Worm (Caenorhabditis elegans): ENCODE results near the gene pam-1.

pam-1 gene

ce11 chrIV:7512617-7513233, 37.9 kb downstream of the pam-1 start, which contains the start of the genes plc-4 and R05G6.4:
TSS of gene plc-4 (minus strand) at chrIV:7512667.
TSS of gene R05G6.4 (plus strand) at chrIV:7513233.
- TF ChIP-seq R02D3.7 (tag; optimal IDR thresholded peaks at IDR 0.05), result peak; percentile 81
- peak; percentile 40 for TF ChIP-seq gmeb-1 (tag; optimal IDR thresholded peaks at IDR 0.05)
- TF ChIP-seq ztf-11 (tag; optimal IDR thresholded peaks at IDR 0.05), result no peak
- TF ChIP-seq crh-2 (tag; optimal IDR thresholded peaks at IDR 0.05), result peak; percentile 39
- TF ChIP-seq elt-1 (tag; optimal IDR thresholded peaks at IDR 0.05), result no peak
- TF ChIP-seq nhr-25 (tag; optimal IDR thresholded peaks at IDR 0.05), result peak; percentile 18
- TF ChIP-seq C34F6.9 (tag; optimal IDR thresholded peaks at IDR 0.05), result peak; percentile 61
- TF ChIP-seq F13H6.1 (tag; optimal IDR thresholded peaks at IDR 0.05), result peak; percentile 11
- no peak for TF ChIP-seq peb-1 (tag; optimal IDR thresholded peaks at IDR 0.05)
- peak in 1 of 2 experiments; percentile 55 for TF ChIP-seq lsy-2 (tag; optimal IDR thresholded peaks at IDR 0.05)
- peak; percentile 65 for TF ChIP-seq nhr-129 (tag; optimal IDR thresholded peaks at IDR 0.05)
- peak; percentile 49 for TF ChIP-seq unc-55 (GFP tag; optimal IDR thresholded peaks at IDR 0.05)

- TF ChIP-seq sem-4 (tag; optimal IDR thresholded peaks at IDR 0.05) (no peak), unc-39 (tag; optimal IDR thresholded peaks at IDR 0.05) (no peak), nhr-11 (tag; optimal IDR thresholded peaks at IDR 0.05) (no peak), nhr-6 (tag; optimal IDR thresholded peaks at IDR 0.05) (no peak), nhr-10 (tag; optimal IDR thresholded peaks at IDR 0.05) (no peak), lin-39 (tag; optimal IDR thresholded peaks at IDR 0.05) (no peak), mdl-1 (tag; optimal IDR thresholded peaks at IDR 0.05) (no peak), lsy-2 (tag; optimal IDR thresholded peaks at IDR 0.05) (no peak), unc-62 (GFP tag; optimal IDR thresholded peaks at IDR 0.05) (no peak), ztf-4 (tag; optimal IDR thresholded peaks at IDR 0.05) (no peak), nhr-23 (tag; optimal IDR thresholded peaks at IDR 0.05) (no peak)
These were observed 39.8 kb downstream of the pam-1 start for ce11 chrIV:7510829-7511228.

- TF ChIP-seq ceh-16 (tag; optimal IDR thresholded peaks at IDR 0.05), result no peak
- peak in 1 of 2 experiments; percentile 87 for TF ChIP-seq lsy-2 (tag; optimal IDR thresholded peaks at IDR 0.05)
These were observed 41.8 kb downstream of the pam-1 start for ce11 chrIV:7508850-7509249.

- TF ChIP-seq mdl-1 (tag; optimal IDR thresholded peaks at IDR 0.05), result peak; percentile 16 to 61
- no peak for TF ChIP-seq nhr-12 (tag; optimal IDR thresholded peaks at IDR 0.05)
- no peak for TF ChIP-seq ztf-11 (tag; optimal IDR thresholded peaks at IDR 0.05)
- peak; percentile 57 for TF ChIP-seq lin-11 (tag; optimal IDR thresholded peaks at IDR 0.05)
- no peak for TF ChIP-seq alr-1 (tag; optimal IDR thresholded peaks at IDR 0.05)
- TF ChIP-seq nhr-77 (tag; optimal IDR thresholded peaks at IDR 0.05), result no peak
- peak; percentile 80 for TF ChIP-seq ama-1 (optimal IDR thresholded peaks at IDR 0.05)
- TF ChIP-seq crh-2 (tag; optimal IDR thresholded peaks at IDR 0.05), result peak; percentile 92
- TF ChIP-seq sma-3 (GFP tag; optimal IDR thresholded peaks at IDR 0.05), result peak; percentile 86
- no peak for TF ChIP-seq mbf-1 (tag; optimal IDR thresholded peaks at IDR 0.05)
- TF ChIP-seq blmp-1 (tag; optimal IDR thresholded peaks at IDR 0.05; ENCODE audit: insufficient read depth), result peak; percentile 57
- TF ChIP-seq snpc-4 (tag; optimal IDR thresholded peaks at IDR 0.05), result peak; percentile 44
- TF ChIP-seq lin-39 (tag; optimal IDR thresholded peaks at IDR 0.05), result no peak
- TF ChIP-seq nhr-23 (tag; optimal IDR thresholded peaks at IDR 0.05), result no peak
- TF ChIP-seq skn-1 (tag; optimal IDR thresholded peaks at IDR 0.05), result no peak
- no peak for TF ChIP-seq aly-2 (tag; optimal IDR thresholded peaks at IDR 0.05)
- TF ChIP-seq nhr-21 (tag; optimal IDR thresholded peaks at IDR 0.05), result peak; percentile 74
- TF ChIP-seq elt-3 (tag; optimal IDR thresholded peaks at IDR 0.05), result no peak
- TF ChIP-seq lsy-2 (tag; optimal IDR thresholded peaks at IDR 0.05), result peak; percentile 49 to 86
- peak; percentile 81 for TF ChIP-seq F13H6.1 (tag; optimal IDR thresholded peaks at IDR 0.05)
- peak; percentile 25 for TF ChIP-seq nhr-6 (tag; optimal IDR thresholded peaks at IDR 0.05)
- no peak for TF ChIP-seq nhr-10 (tag; optimal IDR thresholded peaks at IDR 0.05)
- no peak for TF ChIP-seq ceh-82 (tag; optimal IDR thresholded peaks at IDR 0.05)
- TF ChIP-seq gmeb-1 (tag; optimal IDR thresholded peaks at IDR 0.05), result peak; percentile 89
- TF ChIP-seq mab-5 (tag; optimal IDR thresholded peaks at IDR 0.05), result no peak
- no peak for TF ChIP-seq nhr-11 (tag; optimal IDR thresholded peaks at IDR 0.05)
- peak; percentile 27 for TF ChIP-seq ceh-16 (tag; optimal IDR thresholded peaks at IDR 0.05)
- TF ChIP-seq egl-27 (tag; optimal IDR thresholded peaks at IDR 0.05), result peak; percentile 42
- TF ChIP-seq fos-1 (tag; optimal IDR thresholded peaks at IDR 0.05), result peak; percentile 88
- TF ChIP-seq unc-55 (GFP tag; optimal IDR thresholded peaks at IDR 0.05), result peak; percentile 85
- no peak for TF ChIP-seq R02D3.7 (tag; optimal IDR thresholded peaks at IDR 0.05)
- peak; percentile 77 for TF ChIP-seq C34F6.9 (tag; optimal IDR thresholded peaks at IDR 0.05)
- peak; percentile 80 for TF ChIP-seq lin-13 (GFP tag; optimal IDR thresholded peaks at IDR 0.05)
- TF ChIP-seq zag-1 (tag; optimal IDR thresholded peaks at IDR 0.05), result peak; percentile 70
- TF ChIP-seq sem-4 (tag; optimal IDR thresholded peaks at IDR 0.05), result peak; percentile 42
- TF ChIP-seq ztf-4 (tag; optimal IDR thresholded peaks at IDR 0.05), result peak; percentile 51
- TF ChIP-seq nhr-129 (tag; optimal IDR thresholded peaks at IDR 0.05), result peak; percentile 87
- peak; percentile 77 for TF ChIP-seq nhr-25 (tag; optimal IDR thresholded peaks at IDR 0.05)
- no peak for TF ChIP-seq elt-1 (tag; optimal IDR thresholded peaks at IDR 0.05)
These were observed 42.6 kb downstream of the pam-1 start, which contains the start of the genes vdac-1 and R05G6.5 for ce11 chrIV:7507841-7508509. TSS of gene vdac-1 (minus strand) at chrIV:7507891. TSS of gene R05G6.5 (plus strand) at chrIV:7508367.

All from whole organism, L2 larva.